Fruit fly (Drosophila melanogaster) whole organism, prepupa: ENCODE measurements around the gene ec.

Experiments used
- CG10669 ChIP-seq: fragments of 200-800 bp; sonication (Bioruptor generic); optimal IDR thresholded peaks from 3 replicates; lab custom pipeline; 2018; ENCODE audit warnings: missing biosample characterization, mild to moderate bottlenecking, missing genetic modification characterization, moderate library complexity
- CG11762 ChIP-seq: fragments of 200-800 bp; sonication (Bioruptor generic); optimal IDR thresholded peaks from 3 replicates; lab custom pipeline; 2016; ENCODE audit warnings: missing biosample characterization, missing genetic modification characterization; ENCODE audit not compliant: insufficient read depth
- CG15336 ChIP-seq: fragments of 200-800 bp; sonication (Bioruptor generic); IDR thresholded peaks from 2 replicates; pipeline ENCODE4 v1.3.6; 2022; ENCODE audit warnings: missing biosample characterization, missing genetic modification characterization
- CG1621 ChIP-seq: fragments of 200-800 bp; sonication (Bioruptor generic); optimal IDR thresholded peaks from 3 replicates; lab custom pipeline; 2018; ENCODE audit warnings: missing biosample characterization, mild to moderate bottlenecking, missing genetic modification characterization
- CG3032 ChIP-seq: fragments of 200-800 bp; optimal IDR thresholded peaks from 2 replicates; lab custom pipeline; 2019; ENCODE audit warnings: missing biosample characterization, mild to moderate bottlenecking, missing genetic modification characterization, moderate library complexity
- CG31627 ChIP-seq: fragments of 200-800 bp; sonication (Bioruptor generic); optimal IDR thresholded peaks from 3 replicates; lab custom pipeline; 2016; ENCODE audit warnings: missing biosample characterization, missing genetic modification characterization
- CG32006 ChIP-seq: fragments of 200-800 bp; sonication (Bioruptor generic); optimal IDR thresholded peaks from 3 replicates; lab custom pipeline; 2017; ENCODE audit warnings: missing biosample characterization, mild to moderate bottlenecking, missing genetic modification characterization
- CG34406 ChIP-seq: fragments of 200-800 bp; sonication (Bioruptor generic); optimal IDR thresholded peaks from 3 replicates; lab custom pipeline; 2016; ENCODE audit warnings: missing biosample characterization, missing genetic modification characterization
- CG3919 ChIP-seq: fragments of 200-800 bp; sonication (Bioruptor generic); optimal IDR thresholded peaks from 3 replicates; lab custom pipeline; 2016; ENCODE audit warnings: missing biosample characterization, missing genetic modification characterization
- CG6163 ChIP-seq: fragments of 200-800 bp; sonication (Bioruptor generic); IDR thresholded peaks from 3 replicates; pipeline ENCODE4 v1.3.6; 2022; ENCODE audit warnings: missing biosample characterization, missing genetic modification characterization
- CG6276 ChIP-seq: fragments of 200-800 bp; sonication (Bioruptor generic); optimal IDR thresholded peaks from 2 replicates; lab custom pipeline; 2017; ENCODE audit warnings: missing biosample characterization, mild to moderate bottlenecking, missing genetic modification characterization
- CG6808 ChIP-seq: fragments of 200-800 bp; sonication (Bioruptor generic); optimal IDR thresholded peaks from 3 replicates; lab custom pipeline; 2017; ENCODE audit warnings: missing biosample characterization, missing genetic modification characterization, mild to moderate bottlenecking, moderate library complexity, missing genetic modification reagents
- CG6854 ChIP-seq: fragments of 200-800 bp; sonication (Bioruptor generic); optimal IDR thresholded peaks from 2 replicates; lab custom pipeline; 2017; ENCODE audit warnings: missing biosample characterization, mild to moderate bottlenecking, missing genetic modification characterization
- CG7368 ChIP-seq: fragments of 200-800 bp; sonication (Bioruptor generic); optimal IDR thresholded peaks from 3 replicates; lab custom pipeline; 2016; ENCODE audit warnings: missing biosample characterization, missing genetic modification characterization
- CG8119 ChIP-seq: fragments of 200-800 bp; sonication (Bioruptor generic); IDR thresholded peaks from 3 replicates; pipeline ENCODE4 v1.3.6; 2022; ENCODE audit warnings: missing biosample characterization, missing genetic modification characterization
- CG9139 ChIP-seq: fragments of 200-800 bp; sonication (Bioruptor generic); optimal IDR thresholded peaks from 3 replicates; lab custom pipeline; 2017; ENCODE audit warnings: missing biosample characterization, mild to moderate bottlenecking, missing genetic modification characterization
- Eip75B ChIP-seq: fragments of 200-800 bp; sonication (Bioruptor generic); optimal IDR thresholded peaks from 3 replicates; lab custom pipeline; 2016; ENCODE audit warnings: missing biosample characterization, missing genetic modification characterization
- Eip78C ChIP-seq: fragments of 200-800 bp; sonication (Bioruptor generic); peaks from one replicate; lab custom pipeline; 2016; ENCODE audit warnings: missing biosample characterization, missing genetic modification characterization
- Ets21C ChIP-seq: fragments of 200-800 bp; sonication (Bioruptor generic); optimal IDR thresholded peaks from 3 replicates; lab custom pipeline; 2016; ENCODE audit warnings: missing biosample characterization, missing genetic modification characterization
- Ets96B ChIP-seq: fragments of 200-800 bp; optimal IDR thresholded peaks from 2 replicates; lab custom pipeline; 2019; ENCODE audit warnings: missing biosample characterization, mild to moderate bottlenecking, missing genetic modification characterization, moderate library complexity
- Gug ChIP-seq: fragments of 200-800 bp; sonication (Bioruptor generic); IDR thresholded peaks from 2 replicates; pipeline ENCODE4 v1.3.6; 2022; ENCODE audit warnings: missing biosample characterization, missing genetic modification characterization
- Hr38 ChIP-seq: sonication (Bioruptor generic); optimal IDR thresholded peaks from 2 replicates; lab custom pipeline; 2016; ENCODE audit warnings: missing biosample characterization, missing genetic modification characterization
- Hr4 ChIP-seq: fragments of 200-800 bp; sonication (Bioruptor generic); optimal IDR thresholded peaks from 3 replicates; lab custom pipeline; 2016; ENCODE audit warnings: missing biosample characterization, missing genetic modification characterization
- Lpt ChIP-seq: fragments of 200-800 bp; sonication (Bioruptor generic); optimal IDR thresholded peaks from 3 replicates; lab custom pipeline; 2016; ENCODE audit warnings: missing biosample characterization, missing genetic modification characterization
- Met ChIP-seq: fragments of 200-800 bp; sonication (Bioruptor generic); optimal IDR thresholded peaks from 3 replicates; lab custom pipeline; 2016; ENCODE audit warnings: missing biosample characterization, missing genetic modification characterization
- OdsH ChIP-seq: fragments of 200-800 bp; sonication (Bioruptor generic); optimal IDR thresholded peaks from 3 replicates; lab custom pipeline; 2016; ENCODE audit warnings: missing biosample characterization, missing genetic modification characterization
- Smox ChIP-seq: fragments of 200-800 bp; sonication (Bioruptor generic); optimal IDR thresholded peaks from 3 replicates; lab custom pipeline; 2016; ENCODE audit warnings: missing biosample characterization, missing genetic modification characterization
- Sox102F ChIP-seq: fragments of 200-800 bp; sonication (Bioruptor generic); optimal IDR thresholded peaks from 2 replicates; lab custom pipeline; 2016; ENCODE audit warnings: missing biosample characterization, mild to moderate bottlenecking, missing genetic modification characterization
- Sox14 ChIP-seq: fragments of 200-800 bp; sonication (Bioruptor generic); optimal IDR thresholded peaks from 3 replicates; lab custom pipeline; 2016; ENCODE audit warnings: missing biosample characterization, missing genetic modification characterization
- Sox15 ChIP-seq: fragments of 200-800 bp; sonication (Bioruptor generic); optimal IDR thresholded peaks from 3 replicates; lab custom pipeline; 2016; ENCODE audit warnings: missing biosample characterization, missing genetic modification characterization
- achi ChIP-seq: fragments of 200-800 bp; sonication (Bioruptor generic); optimal IDR thresholded peaks from 3 replicates; lab custom pipeline; 2016; ENCODE audit warnings: missing biosample characterization, missing genetic modification characterization
- acj6 ChIP-seq: fragments of 200-800 bp; sonication (Bioruptor generic); optimal IDR thresholded peaks from 3 replicates; lab custom pipeline; 2016; ENCODE audit warnings: missing biosample characterization, missing genetic modification characterization
- cyc ChIP-seq: fragments of 200-800 bp; sonication (Bioruptor generic); optimal IDR thresholded peaks from 3 replicates; lab custom pipeline; 2016; ENCODE audit warnings: missing biosample characterization, missing genetic modification characterization
- dac ChIP-seq: fragments of 200-800 bp; sonication (Bioruptor generic); optimal IDR thresholded peaks from 2 replicates; lab custom pipeline; 2017; ENCODE audit warnings: missing biosample characterization, mild to moderate bottlenecking, missing genetic modification characterization
- dsx ChIP-seq: fragments of 200-800 bp; optimal IDR thresholded peaks from 3 replicates; lab custom pipeline; 2019; ENCODE audit warnings: missing biosample characterization, mild to moderate bottlenecking, missing genetic modification characterization, moderate library complexity; ENCODE audit not compliant: poor library complexity, severe bottlenecking
- eg ChIP-seq: fragments of 200-800 bp; sonication (Bioruptor generic); IDR thresholded peaks from 3 replicates; pipeline ENCODE4 v1.3.6; 2022; ENCODE audit warnings: missing biosample characterization, missing genetic modification characterization
- fd59A ChIP-seq: fragments of 200-800 bp; sonication (Bioruptor generic); optimal IDR thresholded peaks from 2 replicates; lab custom pipeline; 2017; ENCODE audit warnings: missing biosample characterization, mild to moderate bottlenecking, missing genetic modification characterization, missing genetic modification reagents
- fd85E ChIP-seq: fragments of 200-800 bp; sonication (Bioruptor generic); optimal IDR thresholded peaks from 3 replicates; lab custom pipeline; 2016; ENCODE audit warnings: missing biosample characterization, missing genetic modification characterization
- fkh ChIP-seq: fragments of 200-800 bp; sonication (Bioruptor generic); optimal IDR thresholded peaks from 3 replicates; lab custom pipeline; 2017; ENCODE audit warnings: missing biosample characterization, mild to moderate bottlenecking, missing genetic modification characterization, moderate library complexity
- lz ChIP-seq: fragments of 200-800 bp; sonication (Bioruptor generic); optimal IDR thresholded peaks from 3 replicates; lab custom pipeline; 2016; ENCODE audit warnings: missing biosample characterization, missing genetic modification characterization
- net ChIP-seq: fragments of 200-800 bp; sonication (Bioruptor generic); optimal IDR thresholded peaks from 3 replicates; lab custom pipeline; 2016; ENCODE audit warnings: missing biosample characterization, missing genetic modification characterization
- pdm3 ChIP-seq: fragments of 200-800 bp; sonication (Bioruptor generic); optimal IDR thresholded peaks from 3 replicates; lab custom pipeline; 2016; ENCODE audit warnings: missing biosample characterization, missing genetic modification characterization
- ss ChIP-seq, 2 experiments: fragments of 200-800 bp; sonication (Bioruptor generic); optimal IDR thresholded peaks; 2 replicates in 1 of 2; 3 replicates in 1 of 2; lab custom pipeline; 2017 to 2018; ENCODE audit warnings: mild to moderate bottlenecking in 2 of 2, missing biosample characterization in 2 of 2, missing genetic modification characterization in 2 of 2, moderate library complexity in 1 of 2
- svp ChIP-seq: fragments of 200-800 bp; sonication (Bioruptor generic); peaks from one replicate; lab custom pipeline; 2016; ENCODE audit warnings: missing biosample characterization, missing genetic modification characterization
- topi ChIP-seq: fragments of 200-800 bp; sonication (Bioruptor generic); optimal IDR thresholded peaks from 3 replicates; lab custom pipeline; 2016; ENCODE audit warnings: missing biosample characterization, missing genetic modification characterization
- vri ChIP-seq: fragments of 200-800 bp; sonication (Bioruptor generic); optimal IDR thresholded peaks from 3 replicates; lab custom pipeline; 2016; ENCODE audit warnings: missing biosample characterization, mild to moderate bottlenecking, missing genetic modification characterization

Gene ec

dm6 chrX:3845340-3846161 is 34.1 kb downstream of the ec start:
- TF ChIP-seq fkh (GFP tag; lab: Kevin White, UChicago) = peak; percentile 68
- TF ChIP-seq Eip75B (GFP tag; lab: Kevin White, UChicago) = peak; percentile 12
- peak; percentile 48 for TF ChIP-seq CG6854
- TF ChIP-seq Lpt (GFP tag; lab: Kevin White, UChicago) = peak; percentile 21
- peak; percentile 12 to 43 for TF ChIP-seq ss (GFP tag; optimal IDR thresholded peaks at IDR 0.05; lab: Kevin White, UChicago)
- TF ChIP-seq Ets96B (tag; lab: Kevin White, UChicago) = no peak
- TF ChIP-seq Hr4 (GFP tag; lab: Kevin White, UChicago) = no peak
- peak; percentile 35; the same call in 1 of the 3 replicates for TF ChIP-seq eg (GFP tag; lab: Robert Waterston, UW)
- TF ChIP-seq vri (GFP tag; lab: Kevin White, UChicago) = peak; percentile 23
- TF ChIP-seq CG9139 (GFP tag; lab: Kevin White, UChicago) = peak; percentile 8
- no peak for TF ChIP-seq dac (GFP tag; lab: Kevin White, UChicago)
- peak; percentile 49 for TF ChIP-seq Sox102F
- TF ChIP-seq CG8119 (GFP tag; lab: Robert Waterston, UW) = peak; percentile 50; the same call in 2 of the 3 replicates
- peak; percentile 27 for TF ChIP-seq fd85E (GFP tag; lab: Kevin White, UChicago)
- no peak for TF ChIP-seq CG3032 (tag; lab: Kevin White, UChicago)
- peak; percentile 38 for TF ChIP-seq net (GFP tag; lab: Kevin White, UChicago)
- 0 out of 3 replicates have a peak, but pooled peaks have one; percentile 25 for TF ChIP-seq CG6163 (GFP tag; lab: Robert Waterston, UW)
- no peak for TF ChIP-seq Met
- TF ChIP-seq CG31627 (GFP tag; lab: Kevin White, UChicago) = no peak
- no peak for TF ChIP-seq Smox (GFP tag; lab: Kevin White, UChicago)
- peak; percentile 35; the same call in 1 of the 2 replicates for TF ChIP-seq CG15336 (GFP tag; lab: Robert Waterston, UW)
- TF ChIP-seq CG6808 (GFP tag; lab: Kevin White, UChicago) = peak; percentile 38
- TF ChIP-seq CG6276 = peak; percentile 49
- no peak for TF ChIP-seq Hr38 (GFP tag; lab: Kevin White, UChicago)
- TF ChIP-seq cyc (GFP tag; lab: Kevin White, UChicago) = no peak
- peak; percentile 53 for TF ChIP-seq CG3919 (GFP tag; lab: Kevin White, UChicago)
- TF ChIP-seq Eip78C = peak; percentile 66
- TF ChIP-seq achi (GFP tag; lab: Kevin White, UChicago) = peak; percentile 22

- TF ChIP-seq CG32006 (GFP tag; lab: Kevin White, UChicago) (peak; percentile 10), Sox102F (no peak), CG6163 (GFP tag; lab: Robert Waterston, UW) (peak; percentile 15; the same call in 1 of the 3 replicates), Ets21C (GFP tag; lab: Kevin White, UChicago) (no peak), Hr38 (GFP tag; lab: Kevin White, UChicago) (no peak), dsx (GFP tag; lab: Kevin White, UChicago) (no peak), lz (GFP tag; lab: Kevin White, UChicago) (no peak), Sox15 (GFP tag; lab: Kevin White, UChicago) (no peak), fd59A (GFP tag; lab: Kevin White, UChicago) (no peak), Smox (GFP tag; lab: Kevin White, UChicago) (no peak), CG34406 (GFP tag; lab: Kevin White, UChicago) (no peak), vri (GFP tag; lab: Kevin White, UChicago) (no peak), Gug (GFP tag; lab: Robert Waterston, UW) (no peak), CG31627 (GFP tag; lab: Kevin White, UChicago) (no peak), svp (no peak), Sox14 (GFP tag; lab: Kevin White, UChicago) (no peak), net (GFP tag; lab: Kevin White, UChicago) (no peak), pdm3 (GFP tag; lab: Kevin White, UChicago) (no peak), CG10669 (GFP tag; lab: Kevin White, UChicago) (no peak), CG1621 (tag; lab: Kevin White, UChicago) (no peak), CG7368 (GFP tag; lab: Kevin White, UChicago) (no peak), Eip75B (GFP tag; lab: Kevin White, UChicago) (no peak), CG11762 (GFP tag; lab: Kevin White, UChicago) (no peak), cyc (GFP tag; lab: Kevin White, UChicago) (no peak), CG9139 (GFP tag; lab: Kevin White, UChicago) (no peak), fd85E (GFP tag; lab: Kevin White, UChicago) (no peak), topi (GFP tag; lab: Kevin White, UChicago) (no peak), CG6276 (no peak), OdsH (GFP tag; lab: Kevin White, UChicago) (no peak), ss (GFP tag; optimal IDR thresholded peaks at IDR 0.05; lab: Kevin White, UChicago) (peak in 1 of 2 experiments; percentile 58), acj6 (GFP tag; lab: Kevin White, UChicago) (no peak), CG6808 (GFP tag; lab: Kevin White, UChicago) (no peak), Ets96B (tag; lab: Kevin White, UChicago) (no peak)
These were observed 34.9 kb downstream of the ec start for dm6 chrX:3846393-3846792.
